Worm (Caenorhabditis elegans) whole organism, L3 larva: ENCODE measurements around the gene frpr-9.

Experiments
- R02D3.7 ChIP-seq: fragments of 150-350 bp; optimal IDR thresholded peaks from 2 replicates; lab custom pipeline; 2014; ENCODE audit warnings: missing biosample characterization, missing genetic modification characterization
- ZK546.5 ChIP-seq: sonication (generic microtip); optimal IDR thresholded peaks from 2 replicates; lab custom pipeline; 2017; ENCODE audit warnings: missing biosample characterization, missing genetic modification characterization
- aly-2 ChIP-seq: fragments of 150-350 bp; optimal IDR thresholded peaks from 2 replicates; lab custom pipeline; 2014; ENCODE audit warnings: missing biosample characterization, missing genetic modification characterization
- ama-1 ChIP-seq: fragments of 150-350 bp; optimal IDR thresholded peaks from 2 replicates; lab custom pipeline; 2018
- ceh-16 ChIP-seq: sonication (generic microtip); optimal IDR thresholded peaks from 2 replicates; lab custom pipeline; 2017; ENCODE audit warnings: missing biosample characterization, missing genetic modification characterization
- ceh-28 ChIP-seq: fragments of 150-350 bp; optimal IDR thresholded peaks from 2 replicates; lab custom pipeline; 2014; ENCODE audit warnings: missing biosample characterization, missing genetic modification reagents, missing genetic modification characterization
- ceh-82 ChIP-seq: fragments of 150-350 bp; optimal IDR thresholded peaks from 2 replicates; lab custom pipeline; 2014; ENCODE audit warnings: missing biosample characterization, missing genetic modification characterization
- ceh-9 ChIP-seq: sonication (generic microtip); optimal IDR thresholded peaks from 2 replicates; lab custom pipeline; 2018; ENCODE audit warnings: missing biosample characterization, missing genetic modification characterization
- daf-12 ChIP-seq: fragments of 150-350 bp; optimal IDR thresholded peaks from 2 replicates; lab custom pipeline; 2014; ENCODE audit warnings: missing biosample characterization, missing genetic modification reagents, missing genetic modification characterization
- egl-27 ChIP-seq: sonication (generic microtip); optimal IDR thresholded peaks from 4 replicates; lab custom pipeline; 2017; ENCODE audit warnings: missing biosample characterization, missing genetic modification reagents, missing genetic modification characterization
- egl-5 ChIP-seq: fragments of 150-350 bp; optimal IDR thresholded peaks from 2 replicates; lab custom pipeline; 2017; ENCODE audit warnings: missing biosample characterization, missing genetic modification reagents, missing genetic modification characterization, inconsistent platforms
- elt-1 ChIP-seq: fragments of 150-350 bp; optimal IDR thresholded peaks from 2 replicates; lab custom pipeline; 2014; ENCODE audit warnings: missing biosample characterization, missing genetic modification characterization
- elt-2 ChIP-seq: sonication (generic microtip); optimal IDR thresholded peaks from 2 replicates; lab custom pipeline; 2016; ENCODE audit warnings: missing genetic modification reagents, mild to moderate bottlenecking, missing genetic modification characterization, missing compliant biosample characterization
- elt-3 ChIP-seq, 3 experiments: fragments of 150-350 bp in 1 of 3; sonication (generic microtip) in 2 of 3; optimal IDR thresholded peaks; 2 replicates in 2 of 3; 4 replicates in 1 of 3; lab custom pipeline; 2014 to 2017; ENCODE audit warnings: missing biosample characterization in 3 of 3, missing genetic modification characterization in 3 of 3
- eor-1 ChIP-seq, 2 experiments: fragments of 150-350 bp; optimal IDR thresholded peaks; 2 replicates each; lab custom pipeline; 2014 to 2018; ENCODE audit warnings: missing biosample characterization in 2 of 2, missing genetic modification characterization in 2 of 2
- fkh-10 ChIP-seq: sonication (generic microtip); optimal IDR thresholded peaks from 2 replicates; lab custom pipeline; 2017; ENCODE audit warnings: missing biosample characterization, missing genetic modification reagents, missing genetic modification characterization
- fkh-2 ChIP-seq: fragments of 150-350 bp; optimal IDR thresholded peaks from 2 replicates; lab custom pipeline; 2014; ENCODE audit warnings: missing biosample characterization, missing genetic modification reagents, missing genetic modification characterization
- fos-1 ChIP-seq: fragments of 150-350 bp; optimal IDR thresholded peaks from 2 replicates; lab custom pipeline; 2014; ENCODE audit warnings: missing biosample characterization, missing genetic modification characterization
- hmg-11 ChIP-seq: sonication (generic microtip); optimal IDR thresholded peaks from 2 replicates; lab custom pipeline; 2016; ENCODE audit warnings: missing genetic modification characterization, missing compliant biosample characterization
- jun-1 ChIP-seq: fragments of 150-350 bp; optimal IDR thresholded peaks from 2 replicates; lab custom pipeline; 2014; ENCODE audit warnings: missing biosample characterization, missing genetic modification reagents, missing genetic modification characterization
- lin-15B ChIP-seq: fragments of 150-350 bp; optimal IDR thresholded peaks from 2 replicates; lab custom pipeline; 2014; ENCODE audit warnings: missing biosample characterization, missing genetic modification characterization
- lin-39 ChIP-seq: fragments of 150-350 bp; optimal IDR thresholded peaks from 2 replicates; lab custom pipeline; 2018; ENCODE audit warnings: missing biosample characterization, missing genetic modification reagents, missing genetic modification characterization
- lsy-12 ChIP-seq: sonication (generic microtip); optimal IDR thresholded peaks from 2 replicates; lab custom pipeline; 2016; ENCODE audit warnings: mild to moderate bottlenecking, missing genetic modification characterization, missing compliant biosample characterization
- mdl-1 ChIP-seq: fragments of 150-350 bp; optimal IDR thresholded peaks from 2 replicates; lab custom pipeline; 2014; ENCODE audit warnings: missing biosample characterization, missing genetic modification characterization
- mml-1 ChIP-seq: fragments of 150-350 bp; sonication (generic microtip); optimal IDR thresholded peaks from 3 replicates; lab custom pipeline; 2014; ENCODE audit warnings: missing biosample characterization, missing genetic modification characterization
- nfya-1 ChIP-seq: sonication (generic microtip); optimal IDR thresholded peaks from 2 replicates; lab custom pipeline; 2017; ENCODE audit warnings: missing genetic modification characterization, mild to moderate bottlenecking, missing compliant biosample characterization, antibody characterized with exemption, moderate library complexity; ENCODE audit not compliant: insufficient read depth
- nhr-11 ChIP-seq: fragments of 150-350 bp; optimal IDR thresholded peaks from 2 replicates; lab custom pipeline; 2014; ENCODE audit warnings: missing biosample characterization, missing genetic modification characterization
- nhr-12 ChIP-seq: fragments of 150-350 bp; optimal IDR thresholded peaks from 2 replicates; lab custom pipeline; 2014; ENCODE audit warnings: missing biosample characterization, missing genetic modification characterization
- nhr-23 ChIP-seq: fragments of 150-350 bp; optimal IDR thresholded peaks from 2 replicates; lab custom pipeline; 2014; ENCODE audit warnings: missing biosample characterization, missing genetic modification reagents, missing genetic modification characterization
- nhr-237 ChIP-seq: fragments of 150-350 bp; optimal IDR thresholded peaks from 2 replicates; lab custom pipeline; 2014; ENCODE audit warnings: missing biosample characterization, missing genetic modification characterization
- nhr-25 ChIP-seq: sonication (generic microtip); optimal IDR thresholded peaks from 2 replicates; lab custom pipeline; 2017; ENCODE audit warnings: missing biosample characterization, missing genetic modification characterization
- nhr-28 ChIP-seq: fragments of 150-350 bp; optimal IDR thresholded peaks from 2 replicates; lab custom pipeline; 2014; ENCODE audit warnings: missing biosample characterization, missing genetic modification characterization
- nhr-43 ChIP-seq: sonication (generic microtip); optimal IDR thresholded peaks from 2 replicates; lab custom pipeline; 2016; ENCODE audit warnings: mild to moderate bottlenecking, missing genetic modification characterization, missing compliant biosample characterization; ENCODE audit not compliant: poor library complexity, severe bottlenecking
- nhr-67 ChIP-seq: fragments of 150-350 bp; optimal IDR thresholded peaks from 2 replicates; lab custom pipeline; 2014; ENCODE audit warnings: missing biosample characterization, missing genetic modification characterization
- nhr-76 ChIP-seq: fragments of 150-350 bp; sonication (generic microtip); optimal IDR thresholded peaks from 5 replicates; lab custom pipeline; 2014; ENCODE audit warnings: missing biosample characterization, missing genetic modification characterization
- nhr-77 ChIP-seq: fragments of 150-350 bp; optimal IDR thresholded peaks from 2 replicates; lab custom pipeline; 2014; ENCODE audit warnings: missing biosample characterization, missing genetic modification characterization
- pha-4 ChIP-seq: fragments of 150-350 bp; optimal IDR thresholded peaks from 2 replicates; lab custom pipeline; 2014; ENCODE audit warnings: missing biosample characterization, missing genetic modification reagents, missing genetic modification characterization
- pqm-1 ChIP-seq: fragments of 150-350 bp; optimal IDR thresholded peaks from 2 replicates; lab custom pipeline; 2017; ENCODE audit warnings: missing biosample characterization, missing genetic modification characterization, inconsistent platforms
- sea-2 ChIP-seq: fragments of 150-350 bp; sonication (generic microtip); optimal IDR thresholded peaks from 4 replicates; lab custom pipeline; 2014; ENCODE audit warnings: missing biosample characterization, missing genetic modification reagents, missing genetic modification characterization
- skn-1 ChIP-seq: fragments of 150-350 bp; optimal IDR thresholded peaks from 2 replicates; lab custom pipeline; 2014; ENCODE audit warnings: missing biosample characterization, missing genetic modification characterization
- snpc-4 ChIP-seq: fragments of 150-350 bp; optimal IDR thresholded peaks from 2 replicates; lab custom pipeline; 2014; ENCODE audit warnings: missing biosample characterization, missing genetic modification characterization
- tbx-2 ChIP-seq: sonication (generic microtip); optimal IDR thresholded peaks from 2 replicates; lab custom pipeline; 2016; ENCODE audit warnings: mild to moderate bottlenecking, missing genetic modification characterization, missing compliant biosample characterization
- unc-39 ChIP-seq: sonication (generic microtip); optimal IDR thresholded peaks from 4 replicates; lab custom pipeline; 2017; ENCODE audit warnings: missing biosample characterization, missing genetic modification characterization
- unc-62 ChIP-seq: fragments of 150-350 bp; sonication (generic microtip); optimal IDR thresholded peaks from 4 replicates; lab custom pipeline; 2014; ENCODE audit warnings: missing biosample characterization, missing genetic modification reagents, missing genetic modification characterization
- zag-1 ChIP-seq: fragments of 150-350 bp; optimal IDR thresholded peaks from 2 replicates; lab custom pipeline; 2014; ENCODE audit warnings: missing biosample characterization, missing genetic modification characterization
- ztf-11 ChIP-seq: fragments of 150-350 bp; optimal IDR thresholded peaks from 2 replicates; lab custom pipeline; 2014; ENCODE audit warnings: missing biosample characterization, missing genetic modification characterization
- ztf-4 ChIP-seq: fragments of 150-350 bp; optimal IDR thresholded peaks from 2 replicates; lab custom pipeline; 2014; ENCODE audit warnings: missing biosample characterization, missing genetic modification characterization

frpr-9 gene

ce11 chrV:10965501-10965900, 26.4 kb upstream of the frpr-9 start, which contains the start of the genes ctf-4 and eef-1G:
Gene ctf-4 (minus strand): TSS chrV:10965539.
Gene eef-1G (plus strand): TSS chrV:10965719.
- TF ChIP-seq ceh-28 (tag; lab: Kevin White, UChicago) (peak; percentile 82), nhr-12 (no peak), ztf-4 (tag; lab: Kevin White, UChicago) (peak; percentile 71), nhr-43 (tag; lab: Kevin White, UChicago) (peak; percentile 93), elt-1 (peak; percentile 70), ZK546.5 (tag; lab: Kevin White, UChicago) (no peak), egl-27 (tag; lab: Kevin White, UChicago) (peak; percentile 92), lsy-12 (tag; lab: Kevin White, UChicago) (peak; percentile 93), unc-39 (tag; lab: Kevin White, UChicago) (no peak), nhr-77 (peak; percentile 68), elt-2 (tag; lab: Kevin White, UChicago) (peak; percentile 91), egl-5 (tag; lab: Kevin White, UChicago) (peak; percentile 97), ceh-16 (no peak), fkh-2 (tag; lab: Kevin White, UChicago) (no peak), aly-2 (no peak), sea-2 (GFP tag; lab: Kevin White, UChicago) (no peak), pha-4 (tag; lab: Kevin White, UChicago) (peak; percentile 99), nhr-76 (tag; lab: Kevin White, UChicago) (peak; percentile 26), nhr-11 (tag; lab: Kevin White, UChicago) (peak; percentile 91), ztf-11 (tag; lab: Kevin White, UChicago) (no peak), lin-15B (tag; lab: Kevin White, UChicago) (peak; percentile 98), skn-1 (tag; lab: Kevin White, UChicago) (peak; percentile 88), nhr-237 (tag; lab: Kevin White, UChicago) (no peak), mdl-1 (tag; lab: Kevin White, UChicago) (peak; percentile 3), nhr-25 (peak; percentile 99), jun-1 (tag; lab: Kevin White, UChicago) (peak; percentile 90), zag-1 (tag; lab: Kevin White, UChicago) (no peak), hmg-11 (tag; lab: Kevin White, UChicago) (no peak), nfya-1 (tag; lab: Kevin White, UChicago) (peak; percentile 97), lin-39 (tag; lab: Kevin White, UChicago) (peak; percentile 96), R02D3.7 (tag; lab: Kevin White, UChicago) (peak; percentile 82), fkh-10 (peak; percentile 62), eor-1 (tag; optimal IDR thresholded peaks at IDR 0.05; lab: Kevin White, UChicago) (no peak), ceh-9 (tag; lab: Kevin White, UChicago) (no peak), tbx-2 (peak; percentile 88), pqm-1 (tag; lab: Kevin White, UChicago) (peak; percentile 94), nhr-67 (tag; lab: Kevin White, UChicago) (peak; percentile 39), mml-1 (tag; lab: Kevin White, UChicago) (no peak), ceh-82 (tag; lab: Kevin White, UChicago) (peak; percentile 80), ama-1 (lab: Kevin White, UChicago) (peak; percentile 61), elt-3 (tag; optimal IDR thresholded peaks at IDR 0.05; lab: Kevin White, UChicago) (peak in 1 of 3 experiments; percentile 52), snpc-4 (tag; lab: Kevin White, UChicago) (peak; percentile 93), daf-12 (tag; lab: Kevin White, UChicago) (no peak), unc-62 (GFP tag; lab: Kevin White, UChicago) (peak; percentile 77), fos-1 (tag; lab: Kevin White, UChicago) (peak; percentile 72), nhr-28 (tag; lab: Kevin White, UChicago) (no peak), nhr-23 (peak; percentile 99)
